Worm (Caenorhabditis elegans): ENCODE results near the gene gpd-4.
A peak's percentile ranks its signal among the peaks of the same experiment; 100 is the strongest.

The gpd-4 gene

DNA sequence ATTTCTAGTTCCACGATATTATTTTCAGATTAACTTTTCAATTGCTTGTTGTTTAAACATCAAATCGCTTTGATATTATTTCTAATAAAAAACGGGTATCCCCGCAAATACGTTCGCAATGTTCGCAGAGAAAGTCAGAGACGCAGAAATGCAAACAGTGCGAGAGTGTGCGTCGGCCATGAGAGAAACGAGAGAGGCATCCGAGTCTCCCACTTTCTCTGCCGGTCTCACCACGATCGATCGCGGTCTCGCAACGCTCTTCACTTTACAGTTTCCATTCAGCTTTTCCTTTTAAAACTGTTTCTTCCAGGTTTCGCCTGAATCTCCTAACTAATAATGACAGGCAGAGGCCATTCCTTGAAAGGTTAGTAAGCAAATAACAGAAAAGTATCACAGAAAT is 3.3 kb downstream of the gpd-4 start, which contains the start of gene F33H1.4 (continued):
- TF ChIP-seq mxl-2 (GFP tag; conservative IDR thresholded peaks at IDR 0.05) (no peak), F37D6.2 (tag; optimal IDR thresholded peaks at IDR 0.05) (peak; percentile 69), tag-97 (GFP tag; IDR thresholded peaks at IDR 0.05) (no peak), mep-1 (tag; optimal IDR thresholded peaks at IDR 0.05) (no peak), lim-7 (GFP tag; IDR thresholded peaks at IDR 0.05) (no peak), lin-13 (GFP tag; optimal IDR thresholded peaks at IDR 0.05) (peak; percentile 99), nhr-237 (tag; optimal IDR thresholded peaks at IDR 0.05) (no peak), ceh-28 (tag; optimal IDR thresholded peaks at IDR 0.05) (peak; percentile 51), lin-29 (GFP tag; IDR thresholded peaks at IDR 0.05) (0 out of 2 replicates have a peak, but pooled peaks have one; percentile 19), duxl-1 (tag; optimal IDR thresholded peaks at IDR 0.05; ENCODE audit: poor library complexity) (peak; percentile 44), mdt-29 (GFP tag; IDR thresholded peaks at IDR 0.05) (no peak), sdz-12 (GFP tag; optimal IDR thresholded peaks at IDR 0.05) (no peak), aha-1 (tag) (no peak), fkh-10 (GFP tag; optimal IDR thresholded peaks at IDR 0.05) (peak; percentile 3), madf-5 (GFP tag; IDR thresholded peaks at IDR 0.05) (no peak), Y105C5A.15 (GFP tag; IDR thresholded peaks at IDR 0.05) (no peak), nhr-41 (GFP tag; IDR thresholded peaks at IDR 0.05) (no peak), unc-130 (GFP tag; optimal IDR thresholded peaks at IDR 0.05) (peak; percentile 20), gei-8 (GFP tag; optimal IDR thresholded peaks at IDR 0.05) (no peak), lin-15B (tag; optimal IDR thresholded peaks at IDR 0.05) (no peak), ZK546.5 (tag; optimal IDR thresholded peaks at IDR 0.05) (no peak), Y5F2A.4 (GFP tag; optimal IDR thresholded peaks at IDR 0.05) (no peak), ceh-82 (tag; optimal IDR thresholded peaks at IDR 0.05) (no peak), ctbp-1 (GFP tag; IDR thresholded peaks at IDR 0.05) (no peak), nhr-25 (tag; optimal IDR thresholded peaks at IDR 0.05; ENCODE audit: borderline replicate concordance, insufficient read depth) (no peak), ceh-44 (GFP tag; IDR thresholded peaks at IDR 0.05) (no peak), lin-38 (GFP tag; IDR thresholded peaks at IDR 0.05) (peak; percentile 57; the same call in 1 of the 2 replicates), hmg-1.1 (GFP tag; IDR thresholded peaks at IDR 0.05) (peak; percentile 74), ama-1 (optimal IDR thresholded peaks at IDR 0.05) (peak; percentile 57), daf-8 (GFP tag; IDR thresholded peaks at IDR 0.05) (no peak), spr-3 (GFP tag; optimal IDR thresholded peaks at IDR 0.05) (no peak), F44E2.7 (GFP tag; IDR thresholded peaks at IDR 0.05) (no peak), nhr-77 (tag; optimal IDR thresholded peaks at IDR 0.05) (no peak), dpl-1 (GFP tag; optimal IDR thresholded peaks at IDR 0.05) (peak; percentile 47), Y75B8A.6 (GFP tag; IDR thresholded peaks at IDR 0.05) (no peak), spr-1 (tag; optimal IDR thresholded peaks at IDR 0.05) (no peak), nhr-28 (tag; optimal IDR thresholded peaks at IDR 0.05) (peak; percentile 12), dve-1 (tag; optimal IDR thresholded peaks at IDR 0.05; ENCODE audit: insufficient read depth) (no peak), nhr-11 (tag; optimal IDR thresholded peaks at IDR 0.05) (peak; percentile 80)

DNA sequence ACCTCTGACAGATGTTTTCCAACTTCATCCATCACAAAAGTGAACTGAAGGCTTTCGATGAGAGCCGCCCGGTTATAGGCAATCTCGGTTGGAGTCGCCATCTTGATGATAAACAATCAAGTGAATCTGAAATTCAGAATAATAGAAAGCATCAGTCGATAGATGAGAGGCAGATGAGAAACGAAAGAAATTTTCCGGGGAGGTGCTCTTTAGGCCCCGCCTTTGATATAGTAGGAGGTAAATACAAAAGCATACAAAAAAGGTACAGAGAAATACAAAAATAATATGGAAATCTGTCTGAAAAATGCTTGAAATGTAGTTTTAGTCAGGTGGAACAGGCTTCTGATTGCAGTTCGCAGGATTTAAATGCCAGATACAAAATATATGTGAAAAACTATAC is 11.6 kb downstream of the gpd-4 start, which contains the start of gene srd-1:
srd-1 (minus strand) TSS at position 101 of the 400 bp plus-strand sequence.
- TF ChIP-seq dmd-9 (GFP tag; IDR thresholded peaks at IDR 0.05) (no peak), rbr-2 (tag; optimal IDR thresholded peaks at IDR 0.05) (no peak), daf-16 (GFP tag; optimal IDR thresholded peaks at IDR 0.05) (no peak), daf-16 (tag; optimal IDR thresholded peaks at IDR 0.05) (no peak), nhr-48 (tag; optimal IDR thresholded peaks at IDR 0.05) (no peak), tag-97 (GFP tag; IDR thresholded peaks at IDR 0.05) (no peak), unc-130 (GFP tag; optimal IDR thresholded peaks at IDR 0.05) (no peak), duxl-1 (tag; optimal IDR thresholded peaks at IDR 0.05; ENCODE audit: poor library complexity) (no peak), ZK546.5 (tag; optimal IDR thresholded peaks at IDR 0.05) (no peak), nhr-76 (tag; optimal IDR thresholded peaks at IDR 0.05) (no peak), lsy-2 (tag; optimal IDR thresholded peaks at IDR 0.05) (no peak), F44E2.7 (GFP tag; IDR thresholded peaks at IDR 0.05) (no peak), T26A8.4 (GFP tag; IDR thresholded peaks at IDR 0.05) (no peak), aly-2 (tag; optimal IDR thresholded peaks at IDR 0.05) (no peak), ctbp-1 (GFP tag; IDR thresholded peaks at IDR 0.05) (no peak), zag-1 (tag; optimal IDR thresholded peaks at IDR 0.05) (no peak), nhr-11 (tag; optimal IDR thresholded peaks at IDR 0.05) (no peak), Y48G9A.11 (GFP tag; IDR thresholded peaks at IDR 0.05) (no peak), hmg-1.1 (GFP tag; IDR thresholded peaks at IDR 0.05) (no peak), ztf-7 (tag; optimal IDR thresholded peaks at IDR 0.05) (no peak)
